Worm (Caenorhabditis elegans) whole organism, L4 larva: ENCODE measurements around the gene elt-4.

Experiments used
- D1046.2 ChIP-seq: fragments of 200-800 bp; sonication (Bioruptor generic); IDR thresholded peaks from 2 replicates; pipeline ENCODE4 v1.3.6; 2022; ENCODE audit warnings: missing genetic modification characterization, missing compliant biosample characterization
- ceh-82 ChIP-seq: sonication (generic microtip); optimal IDR thresholded peaks from 2 replicates; lab custom pipeline; 2017; ENCODE audit warnings: missing biosample characterization, missing genetic modification characterization
- lin-39 ChIP-seq: fragments of 150-350 bp; optimal IDR thresholded peaks from 2 replicates; lab custom pipeline; 2014; ENCODE audit warnings: missing biosample characterization, missing genetic modification reagents, missing genetic modification characterization
- tra-1 ChIP-seq: fragments of 200-800 bp; sonication (Bioruptor generic); IDR thresholded peaks from 2 replicates; pipeline ENCODE4 v1.3.6; 2022; ENCODE audit warnings: missing genetic modification reagents, missing genetic modification characterization, missing compliant biosample characterization
- vab-7 ChIP-seq: fragments of 200-800 bp; sonication (Bioruptor generic); IDR thresholded peaks from 2 replicates; pipeline ENCODE4 v1.3.6; 2022; ENCODE audit warnings: missing genetic modification reagents, missing genetic modification characterization, missing compliant biosample characterization

DNA sequence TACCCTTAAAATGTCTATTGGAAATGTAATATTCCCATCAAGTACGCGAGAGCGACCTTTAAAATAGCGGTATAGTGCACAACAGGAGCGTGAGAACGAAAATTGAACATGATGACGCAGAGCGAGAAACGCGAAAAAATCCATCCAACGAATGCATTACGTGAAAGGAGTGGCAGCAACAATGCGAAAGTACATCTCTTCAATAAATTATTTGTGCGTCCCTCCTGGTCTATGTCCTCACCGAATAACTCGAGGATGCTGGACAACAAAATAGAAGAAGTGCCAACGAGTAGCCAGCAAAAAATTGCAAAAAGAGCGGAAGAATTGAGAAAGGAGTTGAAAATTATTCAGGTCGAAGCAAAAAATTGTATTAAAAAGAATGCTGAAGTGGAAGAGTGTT lies 41.5 kb upstream of the elt-4 start:
- TF ChIP-seq D1046.2 (GFP tag; lab: Robert Waterston, UW) (no peak), ceh-82 (tag; lab: Kevin White, UChicago) (no peak), lin-39 (tag; lab: Kevin White, UChicago) (no peak), vab-7 (no peak), tra-1 (GFP tag; lab: Robert Waterston, UW) (no peak)
